Fruit fly (Drosophila melanogaster): Measurements from ENCODE around the gene CG10026.

CG10026 gene

dm6 chr2L:19433292-19433691 is 20.8 kb upstream of the CG10026 start (continued):
- TF ChIP-seq CG8388 (GFP tag; optimal IDR thresholded peaks at IDR 0.05) (no peak), Hmr (GFP tag; optimal IDR thresholded peaks at IDR 0.05) (peak; percentile 27), gce (GFP tag; IDR thresholded peaks at IDR 0.05) (no peak), NfI (GFP tag; optimal IDR thresholded peaks at IDR 0.05) (peak; percentile 7), CG2120 (GFP tag; optimal IDR thresholded peaks at IDR 0.05) (peak; percentile 32), CG9876 (GFP tag; optimal IDR thresholded peaks at IDR 0.05) (no peak), CG6813 (GFP tag; optimal IDR thresholded peaks at IDR 0.05) (peak; percentile 33), prd (optimal IDR thresholded peaks at IDR 0.05) (no peak), prd (GFP tag; IDR thresholded peaks at IDR 0.05) (no peak), vvl (GFP tag; IDR thresholded peaks at IDR 0.05) (peak; percentile 13; the same call in 1 of the 2 replicates), CG3281 (GFP tag; optimal IDR thresholded peaks at IDR 0.05) (peak; percentile 23), sqz (GFP tag; optimal IDR thresholded peaks at IDR 0.05) (no peak), CG30403 (GFP tag; optimal IDR thresholded peaks at IDR 0.05) (peak; percentile 4), CG7839 (tag; optimal IDR thresholded peaks at IDR 0.05) (peak; percentile 22), nerfin-1 (tag; optimal IDR thresholded peaks at IDR 0.05) (peak; percentile 25), nmo (GFP tag; optimal IDR thresholded peaks at IDR 0.05) (peak; percentile 8), cwo (GFP tag; optimal IDR thresholded peaks at IDR 0.05) (peak; percentile 17), CG15269 (tag; optimal IDR thresholded peaks at IDR 0.05) (peak; percentile 12), toy (GFP tag; IDR thresholded peaks at IDR 0.05) (no peak), sna (GFP tag; IDR thresholded peaks at IDR 0.05; ENCODE audit: partially characterized antibody) (no peak), unpg (GFP tag; optimal IDR thresholded peaks at IDR 0.05) (peak; percentile 40), GATAe (GFP tag; conservative IDR thresholded peaks at IDR 0.05) (no peak), scrt (GFP tag; optimal IDR thresholded peaks at IDR 0.05) (no peak), bab2 (GFP tag; optimal IDR thresholded peaks at IDR 0.05) (no peak), Meics (GFP tag; optimal IDR thresholded peaks at IDR 0.05) (peak; percentile 10), CG8281 (tag; optimal IDR thresholded peaks at IDR 0.05) (no peak), Hr51 (GFP tag; optimal IDR thresholded peaks at IDR 0.05) (peak in 1 of 2 experiments; percentile 14), CG2712 (tag; optimal IDR thresholded peaks at IDR 0.05) (peak; percentile 39), CG18262 (tag; optimal IDR thresholded peaks at IDR 0.05) (peak; percentile 5), CG12391 (tag; optimal IDR thresholded peaks at IDR 0.05) (peak; percentile 25), CG8924 (tag; optimal IDR thresholded peaks at IDR 0.05) (peak; percentile 7), PHDP (tag; optimal IDR thresholded peaks at IDR 0.05) (peak; percentile 32), Sox100B (GFP tag; optimal IDR thresholded peaks at IDR 0.05) (peak; percentile 4), D (optimal IDR thresholded peaks at IDR 0.05) (no peak), D (GFP tag; optimal IDR thresholded peaks at IDR 0.05) (peak; percentile 14), CG4328 (GFP tag; optimal IDR thresholded peaks at IDR 0.05) (no peak), CG4707 (GFP tag; optimal IDR thresholded peaks at IDR 0.05) (peak; percentile 46), lov (optimal IDR thresholded peaks at IDR 0.05) (no peak), lov (GFP tag; IDR thresholded peaks at IDR 0.05) (no peak), row (GFP tag; IDR thresholded peaks at IDR 0.05) (peak; percentile 75), Med (GFP tag) (peak; percentile 72), grn (GFP tag; optimal IDR thresholded peaks at IDR 0.05) (no peak), CG17385 (GFP tag; optimal IDR thresholded peaks at IDR 0.05) (peak; percentile 10), CG11504 (tag; optimal IDR thresholded peaks at IDR 0.05) (peak; percentile 10), jumu (GFP tag; optimal IDR thresholded peaks at IDR 0.05) (no peak), CG10543 (GFP tag; optimal IDR thresholded peaks at IDR 0.05) (peak; percentile 34), Dll (GFP tag; IDR thresholded peaks at IDR 0.05; ENCODE audit: partially characterized antibody) (no peak), bsh (GFP tag; optimal IDR thresholded peaks at IDR 0.05) (peak in 1 of 2 experiments; percentile 33), Elba2 (GFP tag; optimal IDR thresholded peaks at IDR 0.05) (no peak), lbe (GFP tag; optimal IDR thresholded peaks at IDR 0.05) (no peak)
